Worm (Caenorhabditis elegans): Measurements from ENCODE around the gene atp-2.

atp-2 gene

ce11 chrIII:5260394-5260793 lies 32.2 kb downstream of the atp-2 start, which contains the start of gene gop-3:
TSS of gene gop-3 (plus strand) at chrIII:5260694.
- TF ChIP-seq egl-27 (tag; optimal IDR thresholded peaks at IDR 0.05) (no peak), alr-1 (tag; optimal IDR thresholded peaks at IDR 0.05) (no peak), gmeb-1 (tag; optimal IDR thresholded peaks at IDR 0.05) (no peak), ceh-82 (tag; optimal IDR thresholded peaks at IDR 0.05) (no peak), sma-9 (GFP tag; optimal IDR thresholded peaks at IDR 0.05) (no peak), sma-9 (tag; optimal IDR thresholded peaks at IDR 0.05) (no peak), nhr-10 (tag; optimal IDR thresholded peaks at IDR 0.05) (no peak)

- TF ChIP-seq zag-1 (tag; optimal IDR thresholded peaks at IDR 0.05): no peak
- TF ChIP-seq fos-1 (tag; optimal IDR thresholded peaks at IDR 0.05): no peak
- TF ChIP-seq ztf-11 (tag; optimal IDR thresholded peaks at IDR 0.05): no peak
- no peak for TF ChIP-seq C34F6.9 (tag; optimal IDR thresholded peaks at IDR 0.05)
- TF ChIP-seq mbf-1 (tag; optimal IDR thresholded peaks at IDR 0.05): no peak
- TF ChIP-seq peb-1 (tag; optimal IDR thresholded peaks at IDR 0.05): no peak
- no peak for TF ChIP-seq lin-13 (GFP tag; optimal IDR thresholded peaks at IDR 0.05)
- no peak for TF ChIP-seq sma-9 (GFP tag; optimal IDR thresholded peaks at IDR 0.05)
- no peak for TF ChIP-seq sma-9 (tag; optimal IDR thresholded peaks at IDR 0.05)
- no peak for TF ChIP-seq blmp-1 (tag; optimal IDR thresholded peaks at IDR 0.05; ENCODE audit: insufficient read depth)
- no peak for TF ChIP-seq nhr-77 (tag; optimal IDR thresholded peaks at IDR 0.05)
- no peak for TF ChIP-seq snpc-4 (tag; optimal IDR thresholded peaks at IDR 0.05)
- TF ChIP-seq lin-11 (tag; optimal IDR thresholded peaks at IDR 0.05): no peak
- no peak for TF ChIP-seq nhr-12 (tag; optimal IDR thresholded peaks at IDR 0.05)
- TF ChIP-seq nhr-6 (tag; optimal IDR thresholded peaks at IDR 0.05): no peak
Measured at ce11 chrIII:5263299-5263993, 35.2 kb downstream of the atp-2 start, which contains the start of the genes C34E10.9 and hap-1. TSS of gene C34E10.9 (minus strand) at chrIII:5263399. TSS of gene hap-1 (plus strand) at chrIII:5263943.

- TF ChIP-seq crh-2 (tag; optimal IDR thresholded peaks at IDR 0.05) (no peak), sma-3 (GFP tag; optimal IDR thresholded peaks at IDR 0.05) (no peak), lsy-2 (tag; optimal IDR thresholded peaks at IDR 0.05) (no peak), ZK546.5 (tag; optimal IDR thresholded peaks at IDR 0.05) (no peak), aly-2 (tag; optimal IDR thresholded peaks at IDR 0.05) (no peak), blmp-1 (tag; optimal IDR thresholded peaks at IDR 0.05; ENCODE audit: insufficient read depth) (no peak), unc-39 (tag; optimal IDR thresholded peaks at IDR 0.05) (no peak), ztf-11 (tag; optimal IDR thresholded peaks at IDR 0.05) (no peak), sem-4 (tag; optimal IDR thresholded peaks at IDR 0.05) (no peak)
Measured at ce11 chrIII:5264813-5265212, 36.6 kb downstream of the atp-2 start, which contains the start of gene gro-1. TSS of gene gro-1 (plus strand) at chrIII:5265113.

ce11 chrIII:5267217-5267906 lies 39.1 kb downstream of the atp-2 start, which contains the start of gene ZC395.5:
TSS of gene ZC395.5 (plus strand) at chrIII:5267848.
- TF ChIP-seq lin-11 (tag; optimal IDR thresholded peaks at IDR 0.05): no peak
- no peak for TF ChIP-seq lin-39 (tag; optimal IDR thresholded peaks at IDR 0.05)
- no peak for TF ChIP-seq snpc-4 (tag; optimal IDR thresholded peaks at IDR 0.05)
- no peak for TF ChIP-seq peb-1 (tag; optimal IDR thresholded peaks at IDR 0.05)
- no peak for TF ChIP-seq lin-13 (GFP tag; optimal IDR thresholded peaks at IDR 0.05)
- no peak for TF ChIP-seq elt-3 (tag; optimal IDR thresholded peaks at IDR 0.05)
- TF ChIP-seq nhr-77 (tag; optimal IDR thresholded peaks at IDR 0.05): no peak
- TF ChIP-seq nhr-237 (tag; optimal IDR thresholded peaks at IDR 0.05): no peak
- TF ChIP-seq nhr-21 (tag; optimal IDR thresholded peaks at IDR 0.05): no peak
- TF ChIP-seq elt-1 (tag; optimal IDR thresholded peaks at IDR 0.05): no peak
- no peak for TF ChIP-seq skn-1 (tag; optimal IDR thresholded peaks at IDR 0.05)
- TF ChIP-seq aly-2 (tag; optimal IDR thresholded peaks at IDR 0.05): no peak
- TF ChIP-seq unc-39 (tag; optimal IDR thresholded peaks at IDR 0.05): no peak
- peak; percentile 28 for TF ChIP-seq crh-2 (tag; optimal IDR thresholded peaks at IDR 0.05)
- TF ChIP-seq gmeb-1 (tag; optimal IDR thresholded peaks at IDR 0.05): peak; percentile 59
- no peak for TF ChIP-seq ztf-11 (tag; optimal IDR thresholded peaks at IDR 0.05)
- TF ChIP-seq dmd-4 (tag; optimal IDR thresholded peaks at IDR 0.05): no peak

All from whole organism, L2 larva.